Fruit fly (Drosophila melanogaster) whole organism, prepupa: Measurements from ENCODE around the gene ebd2.

Experiments
- CG31627 ChIP-seq: fragments of 200-800 bp; sonication (Bioruptor generic); optimal IDR thresholded peaks from 3 replicates; lab custom pipeline; 2016; ENCODE audit warnings: missing biosample characterization, missing genetic modification characterization
- CG8119 ChIP-seq: fragments of 200-800 bp; sonication (Bioruptor generic); IDR thresholded peaks from 3 replicates; pipeline ENCODE4 v1.3.6; 2022; ENCODE audit warnings: missing biosample characterization, missing genetic modification characterization
- eg ChIP-seq: fragments of 200-800 bp; sonication (Bioruptor generic); IDR thresholded peaks from 3 replicates; pipeline ENCODE4 v1.3.6; 2022; ENCODE audit warnings: missing biosample characterization, missing genetic modification characterization
- esn ChIP-seq: fragments of 200-800 bp; sonication (Bioruptor generic); optimal IDR thresholded peaks from 2 replicates; lab custom pipeline; 2016; ENCODE audit warnings: missing biosample characterization, mild to moderate bottlenecking, missing genetic modification characterization, moderate library complexity

DNA sequence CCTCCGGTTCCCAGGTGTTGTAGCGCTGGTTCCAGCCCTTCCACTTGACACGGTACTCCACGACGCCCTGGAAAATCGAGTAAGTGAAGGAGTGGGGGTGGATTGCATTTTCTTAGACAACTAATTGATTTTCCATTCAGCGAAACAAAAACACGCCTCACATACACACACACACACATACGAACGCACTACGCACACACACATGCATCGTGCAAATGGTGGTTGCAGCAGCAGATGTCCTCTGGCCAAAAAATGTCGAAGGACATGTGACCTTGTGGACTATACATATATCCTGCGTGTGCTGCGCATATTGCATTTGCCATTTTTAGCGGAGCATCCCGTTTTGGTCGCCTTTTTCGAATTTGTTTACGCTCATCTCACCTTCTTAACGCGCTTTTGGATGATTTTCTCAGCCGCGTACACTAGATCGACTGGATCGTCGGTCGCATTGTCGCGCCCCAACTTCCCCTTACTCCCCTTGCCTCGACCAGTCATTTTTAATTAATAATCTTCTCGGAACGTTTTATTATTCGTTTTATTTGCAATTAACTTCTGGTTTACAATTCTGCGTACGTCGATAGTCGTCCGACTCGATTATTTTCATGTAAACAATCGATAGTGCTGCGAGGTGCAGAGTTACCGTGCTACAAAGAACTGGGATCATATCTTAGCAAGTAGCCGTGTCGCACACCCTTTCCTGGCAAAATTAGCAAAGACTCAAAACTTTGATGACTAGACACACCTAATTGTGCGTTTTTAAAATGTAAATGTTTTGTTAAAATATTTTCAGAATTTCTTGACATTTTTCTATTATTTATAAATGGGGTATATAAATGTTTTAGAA lies 31.4 kb downstream of the ebd2 start, which contains the start of gene Pc:
- no peak for TF ChIP-seq CG8119 (GFP tag; lab: Robert Waterston, UW)
- no peak for TF ChIP-seq CG31627 (GFP tag; lab: Kevin White, UChicago)
- no peak for TF ChIP-seq esn (GFP tag; lab: Kevin White, UChicago)
- TF ChIP-seq eg (GFP tag; lab: Robert Waterston, UW): no peak
